Worm (Caenorhabditis elegans) whole organism, L2 larva: ENCODE data around the gene C26B9.6.

Experiments
- C34F6.9 ChIP-seq: fragments of 150-350 bp; optimal IDR thresholded peaks from 2 replicates; lab custom pipeline; 2014; ENCODE audit warnings: missing biosample characterization, missing genetic modification characterization
- F13H6.1 ChIP-seq: sonication (generic microtip); optimal IDR thresholded peaks from 2 replicates; lab custom pipeline; 2016; ENCODE audit warnings: missing genetic modification characterization, missing compliant biosample characterization
- R02D3.7 ChIP-seq: fragments of 150-350 bp; optimal IDR thresholded peaks from 2 replicates; lab custom pipeline; 2014; ENCODE audit warnings: missing biosample characterization, missing genetic modification characterization
- ZK546.5 ChIP-seq: sonication (generic microtip); optimal IDR thresholded peaks from 2 replicates; lab custom pipeline; 2017; ENCODE audit warnings: missing biosample characterization, missing genetic modification characterization
- aly-2 ChIP-seq: fragments of 150-350 bp; optimal IDR thresholded peaks from 2 replicates; lab custom pipeline; 2014; ENCODE audit warnings: missing biosample characterization, missing genetic modification characterization
- ama-1 ChIP-seq: fragments of 150-350 bp; optimal IDR thresholded peaks from 2 replicates; lab custom pipeline; 2018; ENCODE audit warnings: inconsistent platforms
- ceh-16 ChIP-seq: fragments of 150-350 bp; optimal IDR thresholded peaks from 2 replicates; lab custom pipeline; 2014; ENCODE audit warnings: missing biosample characterization, missing genetic modification characterization
- ceh-82 ChIP-seq: fragments of 150-350 bp; optimal IDR thresholded peaks from 2 replicates; lab custom pipeline; 2014; ENCODE audit warnings: missing biosample characterization, missing genetic modification characterization
- dmd-4 ChIP-seq: sonication (generic microtip); optimal IDR thresholded peaks from 2 replicates; lab custom pipeline; 2017; ENCODE audit warnings: missing biosample characterization, missing genetic modification characterization
- elt-1 ChIP-seq: fragments of 150-350 bp; optimal IDR thresholded peaks from 2 replicates; lab custom pipeline; 2014; ENCODE audit warnings: missing biosample characterization, missing genetic modification characterization
- elt-3 ChIP-seq: sonication (generic microtip); optimal IDR thresholded peaks from 2 replicates; lab custom pipeline; 2017; ENCODE audit warnings: missing biosample characterization, missing genetic modification characterization
- fos-1 ChIP-seq: fragments of 150-350 bp; optimal IDR thresholded peaks from 2 replicates; lab custom pipeline; 2014; ENCODE audit warnings: missing biosample characterization, missing genetic modification characterization
- lin-11 ChIP-seq: fragments of 150-350 bp; sonication (generic microtip); optimal IDR thresholded peaks from 2 replicates; lab custom pipeline; 2014; ENCODE audit warnings: missing biosample characterization, missing genetic modification characterization, inconsistent platforms, mixed read lengths
- lin-13 ChIP-seq: fragments of 150-350 bp; optimal IDR thresholded peaks from 2 replicates; lab custom pipeline; 2014; ENCODE audit warnings: missing biosample characterization, missing genetic modification reagents, missing genetic modification characterization
- lin-39 ChIP-seq: fragments of 150-350 bp; optimal IDR thresholded peaks from 2 replicates; lab custom pipeline; 2014; ENCODE audit warnings: missing biosample characterization, missing genetic modification reagents, missing genetic modification characterization
- lsy-2 ChIP-seq, 2 experiments: fragments of 150-350 bp in 1 of 2; sonication (generic microtip) in 1 of 2; optimal IDR thresholded peaks; 2 replicates each; lab custom pipeline; 2014 to 2017; ENCODE audit warnings: missing biosample characterization in 2 of 2, missing genetic modification characterization in 2 of 2
- mab-5 ChIP-seq: fragments of 150-350 bp; optimal IDR thresholded peaks from 2 replicates; lab custom pipeline; 2014; ENCODE audit warnings: missing biosample characterization, missing genetic modification characterization
- mbf-1 ChIP-seq: sonication (generic microtip); optimal IDR thresholded peaks from 2 replicates; lab custom pipeline; 2017; ENCODE audit warnings: missing biosample characterization, missing genetic modification characterization
- nhr-129 ChIP-seq: fragments of 150-350 bp; optimal IDR thresholded peaks from 2 replicates; lab custom pipeline; 2014; ENCODE audit warnings: missing biosample characterization, missing genetic modification characterization
- nhr-23 ChIP-seq: fragments of 150-350 bp; optimal IDR thresholded peaks from 2 replicates; lab custom pipeline; 2014; ENCODE audit warnings: missing biosample characterization, missing genetic modification reagents, missing genetic modification characterization
- nhr-237 ChIP-seq: fragments of 150-350 bp; optimal IDR thresholded peaks from 2 replicates; lab custom pipeline; 2014; ENCODE audit warnings: missing biosample characterization, missing genetic modification characterization
- nhr-25 ChIP-seq: fragments of 150-350 bp; sonication (generic microtip); optimal IDR thresholded peaks from 3 replicates; lab custom pipeline; 2014; ENCODE audit warnings: missing biosample characterization, missing genetic modification characterization
- nhr-6 ChIP-seq: fragments of 150-350 bp; optimal IDR thresholded peaks from 2 replicates; lab custom pipeline; 2014; ENCODE audit warnings: missing biosample characterization, missing genetic modification characterization
- nhr-77 ChIP-seq: fragments of 150-350 bp; optimal IDR thresholded peaks from 2 replicates; lab custom pipeline; 2014; ENCODE audit warnings: missing biosample characterization, missing genetic modification characterization
- peb-1 ChIP-seq: fragments of 150-350 bp; optimal IDR thresholded peaks from 2 replicates; lab custom pipeline; 2014; ENCODE audit warnings: missing biosample characterization, missing genetic modification characterization
- sem-4 ChIP-seq: fragments of 150-350 bp; optimal IDR thresholded peaks from 2 replicates; lab custom pipeline; 2014; ENCODE audit warnings: missing biosample characterization, missing genetic modification reagents, missing genetic modification characterization
- skn-1 ChIP-seq: sonication (generic microtip); optimal IDR thresholded peaks from 2 replicates; lab custom pipeline; 2017; ENCODE audit warnings: missing biosample characterization, missing genetic modification characterization
- sma-3 ChIP-seq: sonication (generic microtip); optimal IDR thresholded peaks from 2 replicates; lab custom pipeline; 2016; ENCODE audit warnings: missing genetic modification reagents, missing genetic modification characterization, missing compliant biosample characterization
- sma-9 ChIP-seq, 2 experiments: fragments of 150-350 bp in 1 of 2; sonication (generic microtip) in 1 of 2; optimal IDR thresholded peaks; 2 replicates each; lab custom pipeline; 2014 to 2016; ENCODE audit warnings: missing genetic modification characterization in 2 of 2, mild to moderate bottlenecking in 1 of 2, missing biosample characterization in 1 of 2, missing compliant biosample characterization in 1 of 2, missing genetic modification reagents in 1 of 2, moderate library complexity in 1 of 2
- snpc-4 ChIP-seq: fragments of 150-350 bp; optimal IDR thresholded peaks from 2 replicates; lab custom pipeline; 2014; ENCODE audit warnings: missing biosample characterization, missing genetic modification characterization
- unc-39 ChIP-seq: fragments of 150-350 bp; optimal IDR thresholded peaks from 2 replicates; lab custom pipeline; 2014; ENCODE audit warnings: missing biosample characterization, missing genetic modification characterization
- unc-62 ChIP-seq: fragments of 150-350 bp; optimal IDR thresholded peaks from 2 replicates; lab custom pipeline; 2014; ENCODE audit warnings: missing biosample characterization, missing genetic modification reagents, missing genetic modification characterization
- zag-1 ChIP-seq: fragments of 150-350 bp; optimal IDR thresholded peaks from 2 replicates; lab custom pipeline; 2014; ENCODE audit warnings: missing biosample characterization, missing genetic modification characterization
- ztf-11 ChIP-seq: sonication (generic microtip); optimal IDR thresholded peaks from 2 replicates; lab custom pipeline; 2017; ENCODE audit warnings: missing biosample characterization, missing genetic modification characterization
- ztf-4 ChIP-seq: fragments of 150-350 bp; optimal IDR thresholded peaks from 2 replicates; lab custom pipeline; 2014; ENCODE audit warnings: missing biosample characterization, missing genetic modification characterization

The C26B9.6 gene

ce11 chrX:5335368-5335767, at the start of gene C26B9.6:
Gene C26B9.6 (minus strand): TSS chrX:5335468.
- TF ChIP-seq nhr-237 (tag; lab: Kevin White, UChicago) (no peak), nhr-129 (tag; lab: Kevin White, UChicago) (no peak), dmd-4 (no peak), ztf-4 (tag; lab: Kevin White, UChicago) (no peak), elt-1 (no peak), peb-1 (no peak), aly-2 (tag; lab: Kevin White, UChicago) (no peak), ZK546.5 (no peak), ceh-16 (tag; lab: Kevin White, UChicago) (no peak), snpc-4 (tag; lab: Kevin White, UChicago) (no peak)
- TF ChIP-seq, all 48 proteins: peak for 0

DNA sequence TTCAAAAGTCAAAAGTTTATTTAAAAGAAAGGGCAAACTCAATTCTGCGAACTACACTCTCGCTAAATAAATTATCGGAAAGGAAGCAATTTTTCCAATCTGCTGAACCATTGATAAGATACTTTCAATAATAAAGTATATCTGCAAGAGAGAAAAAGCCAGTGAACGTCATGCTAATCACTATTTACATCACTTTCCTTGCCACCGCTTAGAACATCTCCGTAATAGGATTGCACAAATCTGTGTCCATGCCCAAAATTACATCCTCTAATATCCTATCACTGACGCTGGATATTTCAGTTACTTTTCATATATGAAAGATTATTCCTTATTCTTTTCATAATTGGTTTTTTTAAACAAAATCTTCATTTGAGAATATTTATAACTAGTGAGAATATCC, 47.5 kb upstream of the C26B9.6 start:
- TF ChIP-seq nhr-25 (tag; lab: Kevin White, UChicago) = no peak
- no peak for TF ChIP-seq lin-39 (tag; lab: Kevin White, UChicago)
- TF ChIP-seq unc-39 (tag; lab: Kevin White, UChicago) = no peak
- TF ChIP-seq mab-5 (tag; lab: Kevin White, UChicago) = no peak
- no peak for TF ChIP-seq elt-1
- TF ChIP-seq ceh-82 (tag; lab: Kevin White, UChicago) = no peak
- TF ChIP-seq sma-9 (GFP tag; optimal IDR thresholded peaks at IDR 0.05; lab: Kevin White, UChicago) = no peak
- no peak for TF ChIP-seq sma-9 (tag; optimal IDR thresholded peaks at IDR 0.05; lab: Kevin White, UChicago)

ce11 chrX:5377307-5377706, 42.0 kb upstream of the C26B9.6 start, which contains the start of gene sek-5:
Gene sek-5 (plus strand): TSS chrX:5377607.
- TF ChIP-seq unc-62 (GFP tag; lab: Kevin White, UChicago) = no peak
- no peak for TF ChIP-seq R02D3.7 (tag; lab: Kevin White, UChicago)
- TF ChIP-seq lsy-2 (tag; optimal IDR thresholded peaks at IDR 0.05; lab: Kevin White, UChicago) = no peak
- TF ChIP-seq skn-1 (tag; lab: Kevin White, UChicago) = no peak
- no peak for TF ChIP-seq sma-9 (GFP tag; optimal IDR thresholded peaks at IDR 0.05; lab: Kevin White, UChicago)
- TF ChIP-seq sma-9 (tag; optimal IDR thresholded peaks at IDR 0.05; lab: Kevin White, UChicago) = no peak
- TF ChIP-seq C34F6.9 = no peak
- no peak for TF ChIP-seq sma-3
- no peak for TF ChIP-seq ceh-16 (tag; lab: Kevin White, UChicago)
- no peak for TF ChIP-seq fos-1 (tag; lab: Kevin White, UChicago)
- no peak for TF ChIP-seq nhr-25 (tag; lab: Kevin White, UChicago)
- no peak for TF ChIP-seq unc-39 (tag; lab: Kevin White, UChicago)
- no peak for TF ChIP-seq lin-11
- TF ChIP-seq ztf-11 (tag; lab: Kevin White, UChicago) = no peak

- TF ChIP-seq sem-4 (tag; lab: Kevin White, UChicago) (no peak), fos-1 (tag; lab: Kevin White, UChicago) (peak; percentile 49), ama-1 (no peak)
Measured at ce11 chrX:5374742-5375141, 39.5 kb upstream of the C26B9.6 start, which contains the start of gene sek-4. Gene sek-4 (plus strand): TSS chrX:5375059.

DNA sequence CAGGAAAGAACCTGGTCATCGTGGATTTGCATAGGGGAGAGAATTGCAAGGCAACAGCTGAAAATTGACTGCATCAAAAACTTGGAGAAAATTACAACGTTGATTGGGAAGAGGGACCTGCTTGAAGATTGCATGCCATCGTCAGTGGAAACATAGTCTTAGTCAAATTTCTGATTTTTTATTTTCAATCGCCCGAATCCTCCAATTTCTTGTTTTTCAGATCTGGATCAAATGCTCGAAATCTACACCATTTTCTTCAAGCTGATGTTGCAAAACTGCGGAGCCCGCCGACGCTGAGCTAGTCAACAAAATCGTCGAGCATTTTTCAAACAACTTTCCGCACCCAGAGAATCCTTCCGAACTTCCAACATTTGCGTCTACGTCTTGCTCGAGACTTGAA, 38.3 kb upstream of the C26B9.6 start:
- no peak for TF ChIP-seq C34F6.9
- no peak for TF ChIP-seq ZK546.5
- TF ChIP-seq lin-13 = no peak
- no peak for TF ChIP-seq sma-3
- TF ChIP-seq skn-1 (tag; lab: Kevin White, UChicago) = no peak
- no peak for TF ChIP-seq zag-1 (tag; lab: Kevin White, UChicago)
- no peak for TF ChIP-seq nhr-23 (tag; lab: Kevin White, UChicago)
- no peak for TF ChIP-seq lin-39 (tag; lab: Kevin White, UChicago)
- no peak for TF ChIP-seq fos-1 (tag; lab: Kevin White, UChicago)
- TF ChIP-seq nhr-77 (tag; lab: Kevin White, UChicago) = no peak
- TF ChIP-seq unc-62 (GFP tag; lab: Kevin White, UChicago) = no peak
- TF ChIP-seq elt-3 = no peak
- TF ChIP-seq nhr-129 (tag; lab: Kevin White, UChicago) = no peak
- TF ChIP-seq F13H6.1 (tag; lab: Kevin White, UChicago) = no peak
- no peak for TF ChIP-seq mbf-1 (tag; lab: Kevin White, UChicago)
- TF ChIP-seq unc-39 (tag; lab: Kevin White, UChicago) = no peak
- TF ChIP-seq ama-1 = no peak
- no peak for TF ChIP-seq nhr-6
